Worm (Caenorhabditis elegans): ENCODE data around the gene K11G9.5.
A peak's percentile ranks its signal among the peaks of the same experiment; 100 is the strongest.

K11G9.5 gene

DNA sequence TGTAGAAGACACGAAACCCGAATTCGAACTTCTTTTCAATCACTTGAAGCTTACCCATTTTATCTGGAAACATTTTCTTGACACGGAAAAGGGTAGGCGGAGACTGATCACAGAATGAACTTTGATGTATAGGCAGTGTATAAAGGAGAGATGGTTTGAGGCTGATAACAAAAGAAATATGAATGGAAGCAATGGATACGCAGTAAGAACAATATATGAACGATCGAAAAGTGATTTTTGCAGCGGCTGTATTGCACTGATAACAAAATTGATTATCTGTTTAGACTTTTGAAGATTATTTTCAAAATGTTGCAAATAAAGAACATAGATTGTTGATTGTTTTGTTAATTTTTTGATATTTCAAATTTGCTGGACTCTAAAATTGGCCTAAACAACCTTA, 22.5 kb downstream of the K11G9.5 start, which contains the start of gene pmp-5 (continued):
- no peak for TF ChIP-seq lin-29 (GFP tag; IDR thresholded peaks at IDR 0.05)

- TF ChIP-seq daf-19 (GFP tag; conservative IDR thresholded peaks at IDR 0.05) (no peak), lin-29 (GFP tag; IDR thresholded peaks at IDR 0.05) (0 out of 2 replicates have a peak, but pooled peaks have one; percentile 14), aha-1 (tag) (peak; percentile 94), egl-43 (GFP tag; IDR thresholded peaks at IDR 0.05) (0 out of 2 replicates have a peak, but pooled peaks have one; percentile 12)
Measured at ce11 chrV:6662505-6662904, 25.8 kb downstream of the K11G9.5 start.

- TF ChIP-seq nhr-48 (tag; optimal IDR thresholded peaks at IDR 0.05) (peak; percentile 15), aly-2 (tag; optimal IDR thresholded peaks at IDR 0.05) (no peak), nhr-102 (tag; optimal IDR thresholded peaks at IDR 0.05) (peak; percentile 23), lsy-2 (tag; optimal IDR thresholded peaks at IDR 0.05) (peak in 1 of 2 experiments; percentile 12), ces-1 (GFP tag; optimal IDR thresholded peaks at IDR 0.05) (peak; percentile 61), mes-2 (tag; optimal IDR thresholded peaks at IDR 0.05; ENCODE audit: poor library complexity, severe bottlenecking) (peak; percentile 5), vab-7 (GFP tag; IDR thresholded peaks at IDR 0.05) (no peak)
Measured at ce11 chrV:6661658-6662057, 26.6 kb downstream of the K11G9.5 start.

DNA sequence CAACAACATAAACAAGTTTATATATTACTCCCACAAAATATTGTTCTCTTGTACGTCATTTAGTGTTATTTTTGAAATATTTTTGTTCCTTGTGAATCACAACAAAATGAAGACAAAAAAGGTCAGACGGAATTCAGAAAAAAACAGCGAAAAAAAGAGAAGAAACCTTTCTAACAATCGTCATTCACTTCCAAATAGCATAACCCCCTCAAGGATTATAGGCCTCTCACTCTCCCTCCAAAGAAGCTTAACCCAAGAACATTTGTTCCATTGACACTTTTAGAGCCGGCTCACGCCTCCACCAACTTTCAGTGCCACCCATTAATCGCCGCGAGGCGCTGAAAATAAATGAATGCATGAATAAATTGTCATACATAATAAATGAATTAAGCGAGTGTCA, 28.8 kb downstream of the K11G9.5 start:
- TF ChIP-seq aha-1 (tag) (peak; percentile 92), spr-1 (tag; optimal IDR thresholded peaks at IDR 0.05) (no peak), mes-2 (tag; optimal IDR thresholded peaks at IDR 0.05; ENCODE audit: poor library complexity, severe bottlenecking) (no peak)

DNA sequence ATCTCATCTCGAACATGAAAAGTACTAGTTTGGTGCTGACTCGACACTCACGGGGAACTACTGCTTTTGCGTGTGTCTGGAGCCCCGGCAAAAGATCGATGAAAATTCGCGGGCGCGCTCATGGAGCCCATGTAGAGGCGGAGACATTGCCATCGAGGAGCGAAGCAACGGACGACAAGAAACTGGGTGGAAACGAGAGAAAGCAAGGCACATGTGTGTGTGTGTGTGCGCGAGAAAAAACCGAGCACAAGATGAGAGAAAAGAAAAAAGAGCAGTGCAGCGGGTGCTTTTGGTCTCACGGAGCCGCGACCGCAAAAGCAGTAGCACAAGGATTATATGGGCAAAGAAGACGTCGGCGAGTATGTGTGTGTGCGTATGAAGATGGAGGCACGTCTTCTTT, 29.5 kb downstream of the K11G9.5 start:
- no peak for TF ChIP-seq spr-3 (GFP tag; optimal IDR thresholded peaks at IDR 0.05)
- TF ChIP-seq lin-15B (tag; optimal IDR thresholded peaks at IDR 0.05) = no peak
- no peak for TF ChIP-seq ztf-11 (tag; optimal IDR thresholded peaks at IDR 0.05)
- peak; percentile 74 for TF ChIP-seq rbr-2 (tag; optimal IDR thresholded peaks at IDR 0.05)
- TF ChIP-seq lin-38 (GFP tag; IDR thresholded peaks at IDR 0.05) = no peak; the same call in 1 of the 2 replicates
- TF ChIP-seq hif-1 (tag; optimal IDR thresholded peaks at IDR 0.05) = peak in 1 of 2 experiments; percentile 62
- no peak for TF ChIP-seq unc-130 (GFP tag; optimal IDR thresholded peaks at IDR 0.05)
- no peak for TF ChIP-seq madf-9 (GFP tag; conservative IDR thresholded peaks at IDR 0.05)
- no peak for TF ChIP-seq T20F7.1 (GFP tag; optimal IDR thresholded peaks at IDR 0.05)
- TF ChIP-seq jun-1 (tag; optimal IDR thresholded peaks at IDR 0.05) = no peak
- no peak for TF ChIP-seq ceh-28 (tag; optimal IDR thresholded peaks at IDR 0.05)
- TF ChIP-seq F26F4.8 (GFP tag; conservative IDR thresholded peaks at IDR 0.05) = no peak
- peak; percentile 18 for TF ChIP-seq mes-2 (tag; optimal IDR thresholded peaks at IDR 0.05; ENCODE audit: poor library complexity, severe bottlenecking)
- peak; percentile 30 for TF ChIP-seq F37D6.2 (tag; optimal IDR thresholded peaks at IDR 0.05)
- TF ChIP-seq lim-7 (GFP tag; IDR thresholded peaks at IDR 0.05) = no peak
- no peak for TF ChIP-seq duxl-1 (tag; optimal IDR thresholded peaks at IDR 0.05; ENCODE audit: poor library complexity)
- no peak for TF ChIP-seq lir-3 (tag; optimal IDR thresholded peaks at IDR 0.05)
- TF ChIP-seq nhr-111 (GFP tag; optimal IDR thresholded peaks at IDR 0.05) = no peak
- no peak for TF ChIP-seq ceh-20 (GFP tag; IDR thresholded peaks at IDR 0.05)
- TF ChIP-seq php-3 (GFP tag; IDR thresholded peaks at IDR 0.05) = no peak
- TF ChIP-seq lin-39 (tag; optimal IDR thresholded peaks at IDR 0.05) = no peak
- no peak for TF ChIP-seq zip-2 (tag; optimal IDR thresholded peaks at IDR 0.05)
- no peak for TF ChIP-seq nhr-6 (tag; optimal IDR thresholded peaks at IDR 0.05)
- TF ChIP-seq lin-13 (GFP tag; optimal IDR thresholded peaks at IDR 0.05) = no peak
- TF ChIP-seq ZK337.2 (GFP tag; IDR thresholded peaks at IDR 0.05) = no peak
- peak; percentile 24; the same call in 1 of the 2 replicates for TF ChIP-seq vab-7 (GFP tag; IDR thresholded peaks at IDR 0.05)
- no peak for TF ChIP-seq nhr-77 (tag; optimal IDR thresholded peaks at IDR 0.05)
- 0 out of 2 replicates have a peak, but pooled peaks have one; percentile 24 for TF ChIP-seq Y48G9A.11 (GFP tag; IDR thresholded peaks at IDR 0.05)
- TF ChIP-seq nhr-41 (GFP tag; IDR thresholded peaks at IDR 0.05) = no peak
- no peak for TF ChIP-seq nhr-11 (tag; optimal IDR thresholded peaks at IDR 0.05)
- TF ChIP-seq arid-1 (GFP tag; conservative IDR thresholded peaks at IDR 0.05) = no peak
- no peak for TF ChIP-seq mxl-2 (GFP tag; conservative IDR thresholded peaks at IDR 0.05)
- peak; percentile 73 for TF ChIP-seq hmg-1.1 (GFP tag; IDR thresholded peaks at IDR 0.05)
- no peak for TF ChIP-seq pqm-1 (tag; optimal IDR thresholded peaks at IDR 0.05)

Data from whole organism, L4 larva.